Worm (Caenorhabditis elegans) whole organism, L4 larva: Measurements from ENCODE around the gene F22B5.4.

ENCODE experiments used
- D1046.2 ChIP-seq: fragments of 200-800 bp; sonication (Bioruptor generic); IDR thresholded peaks from 2 replicates; pipeline ENCODE4 v1.3.6; 2022; ENCODE audit warnings: missing genetic modification characterization, missing compliant biosample characterization
- F26F4.8 ChIP-seq: fragments of 200-800 bp; sonication (Bioruptor generic); conservative IDR thresholded peaks from 2 replicates; pipeline ENCODE4 v1.3.6; 2022; ENCODE audit warnings: missing genetic modification characterization, missing compliant biosample characterization
- F37D6.2 ChIP-seq: sonication (generic microtip); optimal IDR thresholded peaks from 2 replicates; lab custom pipeline; 2016; ENCODE audit warnings: mild to moderate bottlenecking, missing genetic modification characterization, missing compliant biosample characterization
- T20F7.1 ChIP-seq: fragments of 200-800 bp; sonication (Bioruptor generic); optimal IDR thresholded peaks from 2 replicates; lab custom pipeline; 2018; ENCODE audit warnings: mild to moderate bottlenecking, missing genetic modification characterization, missing compliant biosample characterization
- Y48G9A.11 ChIP-seq: fragments of 200-800 bp; sonication (Bioruptor generic); IDR thresholded peaks from 2 replicates; pipeline ENCODE4 v1.3.6; 2022; ENCODE audit warnings: missing genetic modification reagents, missing genetic modification characterization, missing compliant biosample characterization
- Y5F2A.4 ChIP-seq: fragments of 200-800 bp; sonication (Bioruptor generic); optimal IDR thresholded peaks from 2 replicates; lab custom pipeline; 2018; ENCODE audit warnings: mild to moderate bottlenecking, missing genetic modification characterization, missing compliant biosample characterization
- Y75B8A.6 ChIP-seq: fragments of 200-800 bp; sonication (Bioruptor generic); IDR thresholded peaks from 2 replicates; pipeline ENCODE4 v1.3.6; 2022; ENCODE audit warnings: missing genetic modification reagents, missing genetic modification characterization, missing compliant biosample characterization
- ZK546.5 ChIP-seq, 2 experiments: sonication (generic microtip); optimal IDR thresholded peaks; 2 replicates each; lab custom pipeline; 2017; ENCODE audit warnings: missing biosample characterization in 2 of 2, missing genetic modification characterization in 2 of 2
- ama-1 ChIP-seq: fragments of 150-350 bp; optimal IDR thresholded peaks from 2 replicates; lab custom pipeline; 2014; ENCODE audit warnings: inconsistent platforms, mixed read lengths
- ceh-28 ChIP-seq: fragments of 150-350 bp; optimal IDR thresholded peaks from 2 replicates; lab custom pipeline; 2014; ENCODE audit warnings: missing biosample characterization, missing genetic modification reagents, missing genetic modification characterization
- ceh-62 ChIP-seq: sonication (generic microtip); optimal IDR thresholded peaks from 2 replicates; lab custom pipeline; 2017; ENCODE audit warnings: missing biosample characterization, missing genetic modification characterization
- ctbp-1 ChIP-seq: fragments of 200-800 bp; sonication (Bioruptor generic); IDR thresholded peaks from 2 replicates; pipeline ENCODE4 v1.3.6; 2022; ENCODE audit warnings: missing genetic modification reagents, missing genetic modification characterization, missing compliant biosample characterization
- daf-19 ChIP-seq: fragments of 200-800 bp; sonication (Bioruptor generic); conservative IDR thresholded peaks from 2 replicates; pipeline ENCODE4 v1.3.6; 2022; ENCODE audit warnings: missing genetic modification characterization, missing compliant biosample characterization
- dmd-6 ChIP-seq: fragments of 200-800 bp; sonication (Bioruptor generic); IDR thresholded peaks from 2 replicates; pipeline ENCODE4 v1.3.6; 2022; ENCODE audit warnings: missing genetic modification reagents, missing genetic modification characterization, missing compliant biosample characterization
- dmd-9 ChIP-seq: fragments of 200-800 bp; sonication (Bioruptor generic); IDR thresholded peaks from 2 replicates; pipeline ENCODE4 v1.3.6; 2022; ENCODE audit warnings: missing genetic modification reagents, missing genetic modification characterization, missing compliant biosample characterization
- dpl-1 ChIP-seq: fragments of 150-350 bp; optimal IDR thresholded peaks from 2 replicates; lab custom pipeline; 2014; ENCODE audit warnings: missing biosample characterization, missing genetic modification reagents, missing genetic modification characterization
- egl-43 ChIP-seq: fragments of 200-800 bp; sonication (Bioruptor generic); IDR thresholded peaks from 2 replicates; pipeline ENCODE4 v1.3.6; 2022; ENCODE audit warnings: missing genetic modification reagents, missing genetic modification characterization, missing compliant biosample characterization
- hif-1 ChIP-seq, 2 experiments: sonication (generic microtip); optimal IDR thresholded peaks; 2 replicates each; lab custom pipeline; 2016 to 2017; ENCODE audit warnings: missing compliant biosample characterization in 2 of 2, missing genetic modification characterization in 2 of 2, missing genetic modification reagents in 2 of 2, missing genotype in 2 of 2, mild to moderate bottlenecking in 1 of 2
- hlh-11 ChIP-seq: fragments of 200-800 bp; sonication (Bioruptor generic); optimal IDR thresholded peaks from 2 replicates; lab custom pipeline; 2018; ENCODE audit warnings: mild to moderate bottlenecking, missing genetic modification characterization, missing compliant biosample characterization
- lin-15B ChIP-seq: fragments of 150-350 bp; sonication (generic microtip); optimal IDR thresholded peaks from 3 replicates; lab custom pipeline; 2014; ENCODE audit warnings: missing biosample characterization, missing genetic modification characterization
- lin-29 ChIP-seq: fragments of 200-800 bp; sonication (Bioruptor generic); IDR thresholded peaks from 2 replicates; pipeline ENCODE4 v1.3.6; 2022; ENCODE audit warnings: missing genetic modification reagents, missing genetic modification characterization, missing compliant biosample characterization
- lin-38 ChIP-seq: fragments of 200-800 bp; sonication (Bioruptor generic); IDR thresholded peaks from 2 replicates; pipeline ENCODE4 v1.3.6; 2022; ENCODE audit warnings: missing genetic modification reagents, missing genetic modification characterization, missing compliant biosample characterization
- lin-39 ChIP-seq: fragments of 150-350 bp; optimal IDR thresholded peaks from 2 replicates; lab custom pipeline; 2014; ENCODE audit warnings: missing biosample characterization, missing genetic modification reagents, missing genetic modification characterization
- lsy-2 ChIP-seq, 2 experiments: fragments of 150-350 bp in 1 of 2; sonication (generic microtip) in 1 of 2; optimal IDR thresholded peaks; 2 replicates each; lab custom pipeline; 2014 to 2017; ENCODE audit warnings: missing biosample characterization in 2 of 2, missing genetic modification characterization in 2 of 2
- madf-9 ChIP-seq: fragments of 200-800 bp; sonication (Bioruptor generic); conservative IDR thresholded peaks from 2 replicates; pipeline ENCODE4 v1.3.6; 2022; ENCODE audit warnings: missing genetic modification reagents, missing genetic modification characterization, missing compliant biosample characterization
- mes-2 ChIP-seq: sonication (generic microtip); optimal IDR thresholded peaks from 2 replicates; lab custom pipeline; 2016; ENCODE audit warnings: missing genotype, mild to moderate bottlenecking, missing genetic modification characterization, missing compliant biosample characterization; ENCODE audit not compliant: poor library complexity, severe bottlenecking
- mxl-3 ChIP-seq: fragments of 200-800 bp; sonication (Bioruptor generic); optimal IDR thresholded peaks from 2 replicates; lab custom pipeline; 2018; ENCODE audit warnings: mild to moderate bottlenecking, missing genetic modification characterization, missing compliant biosample characterization
- nhr-11 ChIP-seq: fragments of 150-350 bp; optimal IDR thresholded peaks from 2 replicates; lab custom pipeline; 2014; ENCODE audit warnings: missing biosample characterization, missing genetic modification characterization
- nhr-111 ChIP-seq: fragments of 200-800 bp; sonication (Bioruptor generic); optimal IDR thresholded peaks from 2 replicates; lab custom pipeline; 2018; ENCODE audit warnings: mild to moderate bottlenecking, missing genetic modification characterization, missing compliant biosample characterization
- nhr-237 ChIP-seq: sonication (generic microtip); optimal IDR thresholded peaks from 2 replicates; lab custom pipeline; 2017; ENCODE audit warnings: missing biosample characterization, missing genetic modification characterization
- nhr-28 ChIP-seq: fragments of 150-350 bp; optimal IDR thresholded peaks from 2 replicates; lab custom pipeline; 2014; ENCODE audit warnings: missing biosample characterization, missing genetic modification characterization
- nhr-48 ChIP-seq: sonication (generic microtip); optimal IDR thresholded peaks from 2 replicates; lab custom pipeline; 2016; ENCODE audit warnings: mild to moderate bottlenecking, missing genetic modification characterization, missing compliant biosample characterization
- nhr-76 ChIP-seq: fragments of 150-350 bp; optimal IDR thresholded peaks from 2 replicates; lab custom pipeline; 2014; ENCODE audit warnings: missing biosample characterization, missing genetic modification characterization
- pha-4 ChIP-seq, 2 experiments: fragments of 150-350 bp in 1 of 2; fragments of 200-800 bp in 1 of 2; sonication (Bioruptor generic) in 1 of 2; IDR thresholded peaks in 1 of 2; optimal IDR thresholded peaks in 1 of 2; 2 replicates each; pipeline versions ENCODE4 v1.3.6 to Lab custom; 2014 to 2022; ENCODE audit warnings: missing genetic modification characterization in 2 of 2, missing genetic modification reagents in 2 of 2, missing biosample characterization in 1 of 2, missing compliant biosample characterization in 1 of 2
- rbr-2 ChIP-seq: sonication (generic microtip); optimal IDR thresholded peaks from 2 replicates; lab custom pipeline; 2016; ENCODE audit warnings: missing genotype, missing genetic modification characterization, missing compliant biosample characterization
- saeg-2 ChIP-seq: fragments of 200-800 bp; sonication (Bioruptor generic); IDR thresholded peaks from 2 replicates; pipeline ENCODE4 v1.3.6; 2022; ENCODE audit warnings: missing genetic modification reagents, missing genetic modification characterization, missing compliant biosample characterization
- sdz-12 ChIP-seq: fragments of 200-800 bp; sonication (Bioruptor generic); optimal IDR thresholded peaks from 2 replicates; lab custom pipeline; 2018; ENCODE audit warnings: mild to moderate bottlenecking, missing genetic modification characterization, missing compliant biosample characterization
- snpc-4 ChIP-seq: fragments of 150-350 bp; optimal IDR thresholded peaks from 2 replicates; lab custom pipeline; 2014; ENCODE audit warnings: missing biosample characterization, missing genetic modification characterization
- tag-97 ChIP-seq: fragments of 200-800 bp; sonication (Bioruptor generic); IDR thresholded peaks from 2 replicates; pipeline ENCODE4 v1.3.6; 2022; ENCODE audit warnings: missing genetic modification characterization, missing compliant biosample characterization
- unc-39 ChIP-seq: sonication (generic microtip); optimal IDR thresholded peaks from 2 replicates; lab custom pipeline; 2017; ENCODE audit warnings: missing biosample characterization, missing genetic modification characterization
- unc-62 ChIP-seq, 3 experiments: fragments of 150-350 bp in 1 of 3; sonication (generic microtip); optimal IDR thresholded peaks in 2 of 3; peaks in 1 of 3; 1 replicate in 1 of 3; 2 replicates in 2 of 3; lab custom pipeline; 2014 to 2017; ENCODE audit warnings: missing biosample characterization in 3 of 3, missing genetic modification characterization in 3 of 3, missing genetic modification reagents in 3 of 3, missing genotype in 1 of 3
- vab-7 ChIP-seq: fragments of 200-800 bp; sonication (Bioruptor generic); IDR thresholded peaks from 2 replicates; pipeline ENCODE4 v1.3.6; 2022; ENCODE audit warnings: missing genetic modification reagents, missing genetic modification characterization, missing compliant biosample characterization
- zfp-2 ChIP-seq: sonication (generic microtip); optimal IDR thresholded peaks from 2 replicates; lab custom pipeline; 2016; ENCODE audit warnings: mild to moderate bottlenecking, missing genetic modification characterization, missing compliant biosample characterization
- zfp-3 ChIP-seq: fragments of 200-800 bp; sonication (Bioruptor generic); conservative IDR thresholded peaks from 2 replicates; pipeline ENCODE4 v1.3.6; 2022; ENCODE audit warnings: missing genetic modification reagents, missing genetic modification characterization, missing compliant biosample characterization
- zip-11 ChIP-seq: fragments of 200-800 bp; sonication (Bioruptor generic); IDR thresholded peaks from 2 replicates; pipeline ENCODE4 v1.3.6; 2022; ENCODE audit warnings: missing genetic modification characterization, missing compliant biosample characterization
- ztf-11 ChIP-seq: fragments of 150-350 bp; optimal IDR thresholded peaks from 2 replicates; lab custom pipeline; 2014; ENCODE audit warnings: missing biosample characterization, missing genetic modification characterization

Gene F22B5.4

ce11 chrII:8481731-8482253 is 32.3 kb downstream of the F22B5.4 start, which contains the start of gene M05D6.5:
Gene M05D6.5, minus strand, starts transcription at chrII:8482203.
- TF ChIP-seq egl-43: no peak
- no peak for TF ChIP-seq ceh-28 (tag; lab: Kevin White, UChicago)
- no peak for TF ChIP-seq daf-19 (GFP tag; lab: Robert Waterston, UW)
- TF ChIP-seq ztf-11 (tag; lab: Kevin White, UChicago): no peak
- TF ChIP-seq ama-1 (lab: Kevin White, UChicago): peak; percentile 14
- TF ChIP-seq nhr-111 (GFP tag; lab: Kevin White, UChicago): no peak
- TF ChIP-seq tag-97: no peak
- TF ChIP-seq pha-4 (GFP tag; IDR thresholded peaks at IDR 0.05; lab: Robert Waterston, UW): peak; percentile 23; the same call in 1 of the 2 replicates
- no peak for TF ChIP-seq pha-4 (tag; optimal IDR thresholded peaks at IDR 0.05; lab: Kevin White, UChicago)
- TF ChIP-seq ctbp-1 (GFP tag; lab: Robert Waterston, UW): no peak
- TF ChIP-seq F37D6.2 (tag; lab: Kevin White, UChicago): no peak
- no peak for TF ChIP-seq unc-39 (tag; lab: Kevin White, UChicago)
- TF ChIP-seq Y5F2A.4 (GFP tag; lab: Kevin White, UChicago): no peak
- peak in 1 of 2 experiments; percentile 34 for TF ChIP-seq unc-62 (GFP tag; optimal IDR thresholded peaks at IDR 0.05 in 1 of 2; lab: Kevin White, UChicago)
- TF ChIP-seq unc-62 (tag; optimal IDR thresholded peaks at IDR 0.05; lab: Kevin White, UChicago): no peak
- TF ChIP-seq vab-7: peak; percentile 3; the same call in 1 of the 2 replicates
- peak; percentile 57 for TF ChIP-seq zfp-3 (GFP tag; lab: Robert Waterston, UW)

ce11 chrII:8483124-8483792 is 33.7 kb downstream of the F22B5.4 start:
- TF ChIP-seq sdz-12 (GFP tag; lab: Kevin White, UChicago): no peak
- no peak for TF ChIP-seq unc-39 (tag; lab: Kevin White, UChicago)
- TF ChIP-seq saeg-2 (GFP tag; lab: Robert Waterston, UW): no peak
- TF ChIP-seq nhr-11: peak; percentile 40
- TF ChIP-seq hlh-11 (tag; lab: Kevin White, UChicago): peak; percentile 47
- TF ChIP-seq nhr-76: no peak
- TF ChIP-seq nhr-48: no peak
- peak; percentile 26; the same call in 1 of the 2 replicates for TF ChIP-seq dmd-6 (GFP tag; lab: Robert Waterston, UW)
- no peak for TF ChIP-seq nhr-111 (GFP tag; lab: Kevin White, UChicago)
- TF ChIP-seq Y75B8A.6: no peak
- TF ChIP-seq F26F4.8 (GFP tag; lab: Robert Waterston, UW): no peak
- no peak for TF ChIP-seq tag-97
- no peak for TF ChIP-seq pha-4 (GFP tag; IDR thresholded peaks at IDR 0.05; lab: Robert Waterston, UW)
- no peak for TF ChIP-seq pha-4 (tag; optimal IDR thresholded peaks at IDR 0.05; lab: Kevin White, UChicago)
- TF ChIP-seq ctbp-1 (GFP tag; lab: Robert Waterston, UW): no peak
- no peak for TF ChIP-seq madf-9 (GFP tag; lab: Robert Waterston, UW)
- TF ChIP-seq dpl-1 (GFP tag; lab: Kevin White, UChicago): peak; percentile 23
- TF ChIP-seq mes-2: no peak
- TF ChIP-seq ceh-62 (tag; lab: Kevin White, UChicago): no peak
- no peak for TF ChIP-seq Y48G9A.11 (GFP tag; lab: Robert Waterston, UW)
- TF ChIP-seq zfp-3 (GFP tag; lab: Robert Waterston, UW): no peak
- TF ChIP-seq ZK546.5 (tag; optimal IDR thresholded peaks at IDR 0.05; lab: Kevin White, UChicago): no peak
- TF ChIP-seq hif-1 (tag; optimal IDR thresholded peaks at IDR 0.05; lab: Kevin White, UChicago): no peak
- peak; percentile 14 for TF ChIP-seq mxl-3 (GFP tag; lab: Kevin White, UChicago)
- TF ChIP-seq D1046.2: no peak
- no peak for TF ChIP-seq lin-15B (tag; lab: Kevin White, UChicago)
- peak; percentile 26 for TF ChIP-seq ama-1 (lab: Kevin White, UChicago)
- TF ChIP-seq zip-11 (GFP tag; lab: Robert Waterston, UW): no peak
- TF ChIP-seq T20F7.1 (GFP tag; lab: Kevin White, UChicago): peak; percentile 45
- TF ChIP-seq nhr-28 (tag; lab: Kevin White, UChicago): peak; percentile 99
- TF ChIP-seq rbr-2 (tag; lab: Kevin White, UChicago): no peak
- no peak for TF ChIP-seq dmd-9 (GFP tag; lab: Robert Waterston, UW)
- TF ChIP-seq lin-29 (GFP tag; lab: Robert Waterston, UW): no peak
- TF ChIP-seq lin-38 (GFP tag; lab: Robert Waterston, UW): peak; percentile 46
- no peak for TF ChIP-seq zfp-2 (tag; lab: Kevin White, UChicago)
- peak in 1 of 2 experiments; percentile 82 for TF ChIP-seq lsy-2 (tag; optimal IDR thresholded peaks at IDR 0.05; lab: Kevin White, UChicago)
- TF ChIP-seq nhr-237: no peak
- TF ChIP-seq lin-39 (tag; lab: Kevin White, UChicago): no peak
- TF ChIP-seq snpc-4 (tag; lab: Kevin White, UChicago): no peak
